Fruit fly (Drosophila melanogaster) whole organism, prepupa: ENCODE measurements around the gene BTBD9.

Experiments
- Blimp-1 ChIP-seq: fragments of 200-800 bp; sonication (Bioruptor generic); optimal IDR thresholded peaks from 3 replicates; lab custom pipeline; 2017; ENCODE audit warnings: missing biosample characterization, missing genetic modification characterization, mild to moderate bottlenecking, moderate library complexity, missing genetic modification reagents
- CG10631 ChIP-seq: fragments of 200-800 bp; sonication (Bioruptor generic); optimal IDR thresholded peaks from 2 replicates; lab custom pipeline; 2016; ENCODE audit warnings: missing biosample characterization, missing genetic modification characterization
- CG10669 ChIP-seq: fragments of 200-800 bp; sonication (Bioruptor generic); optimal IDR thresholded peaks from 3 replicates; lab custom pipeline; 2018; ENCODE audit warnings: missing biosample characterization, mild to moderate bottlenecking, missing genetic modification characterization, moderate library complexity
- CG11294 ChIP-seq: fragments of 200-800 bp; sonication (Bioruptor generic); IDR thresholded peaks from 2 replicates; pipeline ENCODE4 v1.3.6; 2022; ENCODE audit warnings: missing biosample characterization, missing genetic modification characterization
- CG11762 ChIP-seq: fragments of 200-800 bp; sonication (Bioruptor generic); optimal IDR thresholded peaks from 3 replicates; lab custom pipeline; 2016; ENCODE audit warnings: missing biosample characterization, missing genetic modification characterization; ENCODE audit not compliant: insufficient read depth
- CG11902 ChIP-seq: fragments of 200-800 bp; sonication (Bioruptor generic); optimal IDR thresholded peaks from 3 replicates; lab custom pipeline; 2016; ENCODE audit warnings: missing biosample characterization, missing genetic modification characterization
- CG15336 ChIP-seq: fragments of 200-800 bp; sonication (Bioruptor generic); IDR thresholded peaks from 2 replicates; pipeline ENCODE4 v1.3.6; 2022; ENCODE audit warnings: missing biosample characterization, missing genetic modification characterization
- CG16779 ChIP-seq: fragments of 200-800 bp; sonication (Bioruptor generic); optimal IDR thresholded peaks from 3 replicates; lab custom pipeline; 2017; ENCODE audit warnings: missing biosample characterization, mild to moderate bottlenecking, missing genetic modification characterization
- CG3032 ChIP-seq: fragments of 200-800 bp; optimal IDR thresholded peaks from 2 replicates; lab custom pipeline; 2019; ENCODE audit warnings: missing biosample characterization, mild to moderate bottlenecking, missing genetic modification characterization, moderate library complexity
- CG31627 ChIP-seq: fragments of 200-800 bp; sonication (Bioruptor generic); optimal IDR thresholded peaks from 3 replicates; lab custom pipeline; 2016; ENCODE audit warnings: missing biosample characterization, missing genetic modification characterization
- CG34406 ChIP-seq: fragments of 200-800 bp; sonication (Bioruptor generic); optimal IDR thresholded peaks from 3 replicates; lab custom pipeline; 2016; ENCODE audit warnings: missing biosample characterization, missing genetic modification characterization
- CG3919 ChIP-seq: fragments of 200-800 bp; sonication (Bioruptor generic); optimal IDR thresholded peaks from 3 replicates; lab custom pipeline; 2016; ENCODE audit warnings: missing biosample characterization, missing genetic modification characterization
- CG4318 ChIP-seq: fragments of 200-800 bp; sonication (Bioruptor generic); optimal IDR thresholded peaks from 3 replicates; lab custom pipeline; 2017; ENCODE audit warnings: missing biosample characterization, mild to moderate bottlenecking, missing genetic modification characterization
- CG6163 ChIP-seq: fragments of 200-800 bp; sonication (Bioruptor generic); IDR thresholded peaks from 3 replicates; pipeline ENCODE4 v1.3.6; 2022; ENCODE audit warnings: missing biosample characterization, missing genetic modification characterization
- CG6276 ChIP-seq: fragments of 200-800 bp; sonication (Bioruptor generic); optimal IDR thresholded peaks from 2 replicates; lab custom pipeline; 2017; ENCODE audit warnings: missing biosample characterization, mild to moderate bottlenecking, missing genetic modification characterization
- CG6792 ChIP-seq: fragments of 200-800 bp; sonication (Bioruptor generic); optimal IDR thresholded peaks from 3 replicates; lab custom pipeline; 2016; ENCODE audit warnings: missing biosample characterization, missing genetic modification characterization
- CG6854 ChIP-seq: fragments of 200-800 bp; sonication (Bioruptor generic); optimal IDR thresholded peaks from 2 replicates; lab custom pipeline; 2017; ENCODE audit warnings: missing biosample characterization, mild to moderate bottlenecking, missing genetic modification characterization
- CG7368 ChIP-seq: fragments of 200-800 bp; sonication (Bioruptor generic); optimal IDR thresholded peaks from 3 replicates; lab custom pipeline; 2016; ENCODE audit warnings: missing biosample characterization, missing genetic modification characterization
- CG8119 ChIP-seq: fragments of 200-800 bp; sonication (Bioruptor generic); IDR thresholded peaks from 3 replicates; pipeline ENCODE4 v1.3.6; 2022; ENCODE audit warnings: missing biosample characterization, missing genetic modification characterization
- CG8319 ChIP-seq: fragments of 200-800 bp; sonication (Bioruptor generic); optimal IDR thresholded peaks from 3 replicates; lab custom pipeline; 2016; ENCODE audit warnings: missing biosample characterization, missing genetic modification characterization
- CG8632 ChIP-seq: fragments of 200-800 bp; sonication (Bioruptor generic); optimal IDR thresholded peaks from 3 replicates; lab custom pipeline; 2016; ENCODE audit warnings: missing biosample characterization, missing genetic modification characterization
- CG9139 ChIP-seq: fragments of 200-800 bp; sonication (Bioruptor generic); optimal IDR thresholded peaks from 3 replicates; lab custom pipeline; 2017; ENCODE audit warnings: missing biosample characterization, mild to moderate bottlenecking, missing genetic modification characterization
- Eip75B ChIP-seq: fragments of 200-800 bp; sonication (Bioruptor generic); optimal IDR thresholded peaks from 3 replicates; lab custom pipeline; 2016; ENCODE audit warnings: missing biosample characterization, missing genetic modification characterization
- Eip78C ChIP-seq: fragments of 200-800 bp; sonication (Bioruptor generic); peaks from one replicate; lab custom pipeline; 2016; ENCODE audit warnings: missing biosample characterization, missing genetic modification characterization
- Ets21C ChIP-seq: fragments of 200-800 bp; sonication (Bioruptor generic); optimal IDR thresholded peaks from 3 replicates; lab custom pipeline; 2016; ENCODE audit warnings: missing biosample characterization, missing genetic modification characterization
- Ets96B ChIP-seq: fragments of 200-800 bp; optimal IDR thresholded peaks from 2 replicates; lab custom pipeline; 2019; ENCODE audit warnings: missing biosample characterization, mild to moderate bottlenecking, missing genetic modification characterization, moderate library complexity
- Gug ChIP-seq: fragments of 200-800 bp; sonication (Bioruptor generic); IDR thresholded peaks from 2 replicates; pipeline ENCODE4 v1.3.6; 2022; ENCODE audit warnings: missing biosample characterization, missing genetic modification characterization
- Hr38 ChIP-seq: sonication (Bioruptor generic); optimal IDR thresholded peaks from 2 replicates; lab custom pipeline; 2016; ENCODE audit warnings: missing biosample characterization, missing genetic modification characterization
- Hr39 ChIP-seq: fragments of 200-800 bp; sonication (Bioruptor generic); optimal IDR thresholded peaks from 2 replicates; lab custom pipeline; 2016; ENCODE audit warnings: missing biosample characterization, missing genetic modification characterization
- Hr4 ChIP-seq: fragments of 200-800 bp; sonication (Bioruptor generic); optimal IDR thresholded peaks from 3 replicates; lab custom pipeline; 2016; ENCODE audit warnings: missing biosample characterization, missing genetic modification characterization
- Met ChIP-seq: fragments of 200-800 bp; sonication (Bioruptor generic); optimal IDR thresholded peaks from 3 replicates; lab custom pipeline; 2016; ENCODE audit warnings: missing biosample characterization, missing genetic modification characterization
- OdsH ChIP-seq: fragments of 200-800 bp; sonication (Bioruptor generic); optimal IDR thresholded peaks from 3 replicates; lab custom pipeline; 2016; ENCODE audit warnings: missing biosample characterization, missing genetic modification characterization
- Smox ChIP-seq: fragments of 200-800 bp; sonication (Bioruptor generic); optimal IDR thresholded peaks from 3 replicates; lab custom pipeline; 2016; ENCODE audit warnings: missing biosample characterization, missing genetic modification characterization
- Sox102F ChIP-seq: fragments of 200-800 bp; sonication (Bioruptor generic); optimal IDR thresholded peaks from 2 replicates; lab custom pipeline; 2016; ENCODE audit warnings: missing biosample characterization, mild to moderate bottlenecking, missing genetic modification characterization
- Sox14 ChIP-seq: fragments of 200-800 bp; sonication (Bioruptor generic); optimal IDR thresholded peaks from 3 replicates; lab custom pipeline; 2016; ENCODE audit warnings: missing biosample characterization, missing genetic modification characterization
- Sox15 ChIP-seq: fragments of 200-800 bp; sonication (Bioruptor generic); optimal IDR thresholded peaks from 3 replicates; lab custom pipeline; 2016; ENCODE audit warnings: missing biosample characterization, missing genetic modification characterization
- achi ChIP-seq: fragments of 200-800 bp; sonication (Bioruptor generic); optimal IDR thresholded peaks from 3 replicates; lab custom pipeline; 2016; ENCODE audit warnings: missing biosample characterization, missing genetic modification characterization
- cyc ChIP-seq: fragments of 200-800 bp; sonication (Bioruptor generic); optimal IDR thresholded peaks from 3 replicates; lab custom pipeline; 2016; ENCODE audit warnings: missing biosample characterization, missing genetic modification characterization
- dac ChIP-seq: fragments of 200-800 bp; sonication (Bioruptor generic); optimal IDR thresholded peaks from 2 replicates; lab custom pipeline; 2017; ENCODE audit warnings: missing biosample characterization, mild to moderate bottlenecking, missing genetic modification characterization
- dsx ChIP-seq: fragments of 200-800 bp; optimal IDR thresholded peaks from 3 replicates; lab custom pipeline; 2019; ENCODE audit warnings: missing biosample characterization, mild to moderate bottlenecking, missing genetic modification characterization, moderate library complexity; ENCODE audit not compliant: poor library complexity, severe bottlenecking
- eg ChIP-seq: fragments of 200-800 bp; sonication (Bioruptor generic); IDR thresholded peaks from 3 replicates; pipeline ENCODE4 v1.3.6; 2022; ENCODE audit warnings: missing biosample characterization, missing genetic modification characterization
- esn ChIP-seq: fragments of 200-800 bp; sonication (Bioruptor generic); optimal IDR thresholded peaks from 2 replicates; lab custom pipeline; 2016; ENCODE audit warnings: missing biosample characterization, mild to moderate bottlenecking, missing genetic modification characterization, moderate library complexity
- fd85E ChIP-seq: fragments of 200-800 bp; sonication (Bioruptor generic); optimal IDR thresholded peaks from 3 replicates; lab custom pipeline; 2016; ENCODE audit warnings: missing biosample characterization, missing genetic modification characterization
- fkh ChIP-seq: fragments of 200-800 bp; sonication (Bioruptor generic); optimal IDR thresholded peaks from 3 replicates; lab custom pipeline; 2017; ENCODE audit warnings: missing biosample characterization, mild to moderate bottlenecking, missing genetic modification characterization, moderate library complexity
- lz ChIP-seq: fragments of 200-800 bp; sonication (Bioruptor generic); optimal IDR thresholded peaks from 3 replicates; lab custom pipeline; 2016; ENCODE audit warnings: missing biosample characterization, missing genetic modification characterization
- net ChIP-seq: fragments of 200-800 bp; sonication (Bioruptor generic); optimal IDR thresholded peaks from 3 replicates; lab custom pipeline; 2016; ENCODE audit warnings: missing biosample characterization, missing genetic modification characterization
- pdm3 ChIP-seq: fragments of 200-800 bp; sonication (Bioruptor generic); optimal IDR thresholded peaks from 3 replicates; lab custom pipeline; 2016; ENCODE audit warnings: missing biosample characterization, missing genetic modification characterization
- salr ChIP-seq, 2 experiments: fragments of 200-800 bp; sonication (Bioruptor generic); optimal IDR thresholded peaks; 3 replicates each; lab custom pipeline; 2016 to 2018; ENCODE audit warnings: missing biosample characterization in 2 of 2, missing genetic modification characterization in 2 of 2, mild to moderate bottlenecking in 1 of 2
- spab ChIP-seq: fragments of 200-800 bp; sonication (Bioruptor generic); optimal IDR thresholded peaks from 2 replicates; lab custom pipeline; 2017; ENCODE audit warnings: missing biosample characterization, mild to moderate bottlenecking, missing genetic modification characterization, missing genetic modification reagents
- ss ChIP-seq, 2 experiments: fragments of 200-800 bp; sonication (Bioruptor generic); optimal IDR thresholded peaks; 2 replicates in 1 of 2; 3 replicates in 1 of 2; lab custom pipeline; 2017 to 2018; ENCODE audit warnings: mild to moderate bottlenecking in 2 of 2, missing biosample characterization in 2 of 2, missing genetic modification characterization in 2 of 2, moderate library complexity in 1 of 2
- svp ChIP-seq: fragments of 200-800 bp; sonication (Bioruptor generic); peaks from one replicate; lab custom pipeline; 2016; ENCODE audit warnings: missing biosample characterization, missing genetic modification characterization
- topi ChIP-seq: fragments of 200-800 bp; sonication (Bioruptor generic); optimal IDR thresholded peaks from 3 replicates; lab custom pipeline; 2016; ENCODE audit warnings: missing biosample characterization, missing genetic modification characterization
- vri ChIP-seq: fragments of 200-800 bp; sonication (Bioruptor generic); optimal IDR thresholded peaks from 3 replicates; lab custom pipeline; 2016; ENCODE audit warnings: missing biosample characterization, mild to moderate bottlenecking, missing genetic modification characterization

Gene BTBD9

DNA sequence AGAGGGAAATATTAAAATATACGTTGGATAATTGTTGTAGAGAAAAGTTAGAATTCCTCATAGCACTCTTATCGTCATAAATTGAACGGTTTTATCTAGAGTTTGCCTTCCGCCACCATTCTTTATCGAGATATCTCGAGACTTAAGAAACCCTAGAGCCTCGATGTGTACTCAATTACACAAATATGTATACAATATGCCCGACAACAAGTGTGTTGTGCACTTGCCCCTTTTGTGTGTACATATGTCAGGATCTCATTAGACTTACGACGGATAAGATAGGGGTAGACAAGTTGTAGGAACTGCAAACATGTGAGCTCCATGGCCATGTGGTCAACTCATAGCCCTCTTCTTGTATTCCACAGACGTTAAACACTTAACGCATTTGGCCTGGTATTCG is 5.2 kb downstream of the BTBD9 start:
- TF ChIP-seq CG8119 (GFP tag; lab: Robert Waterston, UW) (0 out of 3 replicates have a peak, but pooled peaks have one; percentile 20), CG7368 (no peak), CG11902 (GFP tag; lab: Kevin White, UChicago) (no peak), Ets96B (tag; lab: Kevin White, UChicago) (no peak), Sox15 (GFP tag; lab: Kevin White, UChicago) (no peak), CG31627 (GFP tag; lab: Kevin White, UChicago) (no peak), achi (no peak), svp (GFP tag; lab: Kevin White, UChicago) (no peak), Eip78C (GFP tag; lab: Kevin White, UChicago) (peak; percentile 67), net (peak; percentile 12), CG34406 (GFP tag; lab: Kevin White, UChicago) (no peak), topi (no peak), CG9139 (GFP tag; lab: Kevin White, UChicago) (peak; percentile 24), CG6163 (GFP tag; lab: Robert Waterston, UW) (no peak), dsx (GFP tag; lab: Kevin White, UChicago) (no peak), CG10631 (GFP tag; lab: Kevin White, UChicago) (peak; percentile 34), CG4318 (GFP tag; lab: Kevin White, UChicago) (no peak), OdsH (GFP tag; lab: Kevin White, UChicago) (no peak), CG6854 (GFP tag; lab: Kevin White, UChicago) (no peak), esn (no peak), Gug (GFP tag; lab: Robert Waterston, UW) (no peak), Met (GFP tag; lab: Kevin White, UChicago) (no peak), CG11762 (no peak), Sox14 (GFP tag; lab: Kevin White, UChicago) (no peak), CG11294 (GFP tag; lab: Robert Waterston, UW) (no peak), eg (no peak), CG15336 (GFP tag; lab: Robert Waterston, UW) (no peak), CG6276 (GFP tag; lab: Kevin White, UChicago) (peak; percentile 3), CG8632 (GFP tag; lab: Kevin White, UChicago) (no peak), Blimp-1 (GFP tag; lab: Kevin White, UChicago) (no peak), cyc (GFP tag; lab: Kevin White, UChicago) (no peak), vri (GFP tag; lab: Kevin White, UChicago) (no peak), Eip75B (GFP tag; lab: Kevin White, UChicago) (no peak), fkh (GFP tag; lab: Kevin White, UChicago) (peak; percentile 57), spab (peak; percentile 2), salr (GFP tag; optimal IDR thresholded peaks at IDR 0.05; lab: Kevin White, UChicago) (peak in 1 of 2 experiments; percentile 0), fd85E (GFP tag; lab: Kevin White, UChicago) (no peak), CG3919 (GFP tag; lab: Kevin White, UChicago) (peak; percentile 8), CG6792 (GFP tag; lab: Kevin White, UChicago) (no peak), ss (GFP tag; optimal IDR thresholded peaks at IDR 0.05; lab: Kevin White, UChicago) (peak; percentile 11 to 64), dac (GFP tag; lab: Kevin White, UChicago) (no peak), CG3032 (tag; lab: Kevin White, UChicago) (no peak), Ets21C (GFP tag; lab: Kevin White, UChicago) (no peak), CG16779 (no peak), CG10669 (GFP tag; lab: Kevin White, UChicago) (peak; percentile 39), CG8319 (GFP tag; lab: Kevin White, UChicago) (no peak), lz (GFP tag; lab: Kevin White, UChicago) (no peak), Hr39 (no peak), Smox (no peak), Hr4 (no peak), Hr38 (GFP tag; lab: Kevin White, UChicago) (no peak), Sox102F (GFP tag; lab: Kevin White, UChicago) (no peak), pdm3 (no peak)
